Worm (Caenorhabditis elegans): ENCODE results near the gene clec-190.

DNA sequence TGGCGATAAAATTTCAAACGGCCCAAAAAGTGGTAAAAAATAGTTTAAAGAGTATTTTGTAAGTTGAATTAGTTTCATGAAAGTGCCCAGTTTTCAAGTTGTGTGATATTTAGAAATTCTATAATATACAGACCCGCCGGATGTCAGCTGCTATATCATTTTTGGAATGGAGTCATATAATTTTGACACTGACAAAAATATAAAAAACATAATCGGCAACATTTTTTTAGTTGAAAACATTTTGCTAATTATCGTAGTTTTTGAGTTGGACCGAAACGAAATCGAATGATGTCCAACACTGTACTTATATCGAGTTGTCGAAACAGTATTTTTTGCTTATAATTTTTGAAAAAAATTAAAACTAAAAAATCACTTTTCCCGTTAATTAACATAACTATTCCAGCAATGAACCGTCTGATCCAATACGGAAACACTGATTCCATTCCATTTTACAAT, 22.7 kb downstream of the clec-190 start, which contains the start of gene srt-44:
- no peak for TF ChIP-seq php-3 (GFP tag; IDR thresholded peaks at IDR 0.05)
- no peak for TF ChIP-seq mdt-29 (GFP tag; IDR thresholded peaks at IDR 0.05)
- TF ChIP-seq R02D3.7 (tag; optimal IDR thresholded peaks at IDR 0.05), result no peak
- TF ChIP-seq jun-1 (tag; optimal IDR thresholded peaks at IDR 0.05), result no peak
- TF ChIP-seq hlh-30 (tag; optimal IDR thresholded peaks at IDR 0.05; ENCODE audit: insufficient read depth), result no peak
- TF ChIP-seq ceh-28 (tag; optimal IDR thresholded peaks at IDR 0.05), result no peak
- TF ChIP-seq lir-3 (tag; optimal IDR thresholded peaks at IDR 0.05), result no peak
- TF ChIP-seq snpc-4 (tag; optimal IDR thresholded peaks at IDR 0.05), result no peak
- TF ChIP-seq unc-62 (GFP tag; optimal IDR thresholded peaks at IDR 0.05 in 1 of 2), result no peak
- TF ChIP-seq unc-62 (tag; optimal IDR thresholded peaks at IDR 0.05), result no peak
- no peak for TF ChIP-seq ama-1 (optimal IDR thresholded peaks at IDR 0.05)
- TF ChIP-seq dpl-1 (GFP tag; optimal IDR thresholded peaks at IDR 0.05), result no peak

Measured in whole organism, L4 larva.